Worm (Caenorhabditis elegans) whole organism, L4/young adult: Measurements from ENCODE around the gene Y38C1AA.19.
A peak's percentile ranks its signal among the peaks of the same experiment; 100 is the strongest.

ENCODE experiments used
- W03F9.2 ChIP-seq: fragments of 150-350 bp; optimal IDR thresholded peaks from 2 replicates; lab custom pipeline; 2014; ENCODE audit warnings: missing biosample characterization, missing genetic modification characterization
- dao-5 ChIP-seq: sonication (generic microtip); optimal IDR thresholded peaks from 2 replicates; lab custom pipeline; 2016; ENCODE audit warnings: missing genotype, missing genetic modification characterization, moderate library complexity, missing compliant biosample characterization
- him-1 ChIP-seq: sonication (generic microtip); optimal IDR thresholded peaks from 2 replicates; lab custom pipeline; 2016; ENCODE audit warnings: missing genotype, missing genetic modification reagents, missing genetic modification characterization, missing compliant biosample characterization

Y38C1AA.19 gene

DNA sequence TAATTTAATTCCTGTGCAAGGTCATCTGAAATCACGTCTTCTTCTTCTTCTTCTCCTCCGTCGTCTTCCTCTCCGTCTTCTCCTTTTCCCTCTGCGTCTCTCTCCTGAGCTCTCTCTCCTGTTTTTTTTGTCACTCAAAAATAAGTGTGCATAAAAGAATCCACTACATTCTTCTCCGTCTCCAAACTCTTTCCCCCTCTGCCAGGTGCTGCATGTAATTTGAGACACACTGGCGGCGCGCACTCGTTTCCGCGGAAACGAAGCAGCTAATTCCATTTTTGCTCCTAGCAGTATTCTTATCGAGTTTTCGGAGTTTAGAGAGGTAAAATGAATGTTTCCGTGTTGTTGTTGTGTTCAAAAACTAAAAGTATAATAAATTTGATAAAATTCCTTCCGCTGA lies 26.1 kb downstream of the Y38C1AA.19 start:
- TF ChIP-seq dao-5 = no peak
- TF ChIP-seq him-1 (tag; lab: Kevin White, UChicago) = no peak
- no peak for TF ChIP-seq W03F9.2 (tag; lab: Kevin White, UChicago)

DNA sequence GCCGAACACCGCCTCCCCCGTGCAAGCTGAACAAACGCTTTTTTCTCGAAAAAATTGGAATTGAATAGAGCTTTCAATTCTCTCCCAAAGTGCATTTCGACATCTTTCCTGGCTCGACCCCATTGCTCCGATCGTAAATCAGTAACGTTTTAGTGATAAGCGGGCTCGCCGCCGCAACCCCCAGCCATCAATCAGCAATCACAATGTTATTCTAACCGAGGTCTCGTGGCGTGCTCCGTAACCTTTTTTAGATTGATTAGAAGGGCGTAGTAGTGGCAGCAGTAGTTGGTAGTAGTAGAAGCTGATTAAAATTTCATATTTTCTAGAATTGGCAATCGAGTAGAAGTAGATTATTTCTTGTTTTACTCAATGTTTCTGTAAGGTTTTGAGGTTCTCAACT lies 27.4 kb downstream of the Y38C1AA.19 start:
- TF ChIP-seq him-1 (tag; lab: Kevin White, UChicago) = no peak
- no peak for TF ChIP-seq W03F9.2 (tag; lab: Kevin White, UChicago)
- TF ChIP-seq dao-5 = no peak

DNA sequence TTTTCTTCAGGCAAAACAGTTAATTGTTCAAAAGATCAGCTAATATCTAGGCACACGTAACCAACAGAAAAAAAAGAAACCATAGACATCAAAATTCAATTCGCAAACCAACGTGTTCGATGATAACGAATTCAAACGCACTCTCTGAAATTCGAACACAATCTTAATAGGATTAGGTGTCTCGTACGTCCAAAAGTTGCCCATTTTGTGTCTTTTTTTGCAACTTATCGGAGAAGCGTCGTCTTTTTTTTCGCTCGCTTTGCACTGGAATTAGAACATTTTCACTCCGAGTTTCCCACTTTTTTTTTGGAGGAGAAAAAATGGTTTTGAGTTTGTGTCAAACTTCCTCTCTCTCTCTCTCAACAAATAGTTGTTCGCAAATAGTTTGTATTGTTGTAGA lies 29.1 kb downstream of the Y38C1AA.19 start:
- TF ChIP-seq him-1 (tag; lab: Kevin White, UChicago) (no peak), W03F9.2 (tag; lab: Kevin White, UChicago) (no peak), dao-5 (no peak)

DNA sequence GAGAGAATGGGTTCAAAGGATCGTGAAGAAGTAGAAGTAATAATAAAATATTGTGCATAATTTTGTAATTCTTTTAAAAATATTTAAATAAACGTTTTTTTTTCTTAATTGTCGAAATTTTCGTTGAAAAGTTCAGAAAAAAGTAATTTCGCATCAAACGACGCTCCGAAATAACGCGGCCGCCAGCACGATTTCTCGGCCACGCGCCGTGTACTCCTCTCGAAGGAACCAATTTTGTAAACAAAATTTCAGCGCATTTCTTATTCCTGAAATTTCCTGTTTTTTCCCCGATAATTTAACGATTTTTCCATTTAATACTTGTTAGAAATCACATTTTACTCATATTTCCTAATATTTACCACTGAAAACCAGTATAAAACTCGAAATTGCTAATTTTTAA lies 32.1 kb downstream of the Y38C1AA.19 start, which contains the start of gene Y38C1AA.12:
Gene Y38C1AA.12, plus strand, starts transcription at position 211 of the 400 bp plus-strand sequence.
- TF ChIP-seq dao-5 (no peak), W03F9.2 (tag; lab: Kevin White, UChicago) (peak; percentile 80), him-1 (tag; lab: Kevin White, UChicago) (peak; percentile 42)

DNA sequence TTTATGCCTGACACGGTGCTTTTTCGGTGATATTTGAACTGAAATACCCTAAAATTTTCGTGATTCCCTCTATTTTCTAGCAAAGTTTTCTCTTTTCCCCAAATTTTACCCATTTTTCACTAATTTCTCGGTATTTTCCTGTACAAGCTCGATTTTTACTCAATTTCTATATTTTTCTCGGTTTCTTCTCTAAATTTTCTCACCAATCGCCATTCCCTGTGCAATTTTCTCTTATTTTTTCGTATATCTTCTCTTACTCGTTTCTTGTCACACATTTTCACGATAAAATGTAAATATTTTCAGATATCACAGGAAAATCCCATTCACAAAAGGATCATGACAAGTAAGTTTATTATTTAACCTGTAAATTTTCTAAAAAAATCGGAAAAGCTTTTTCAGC lies 34.5 kb downstream of the Y38C1AA.19 start, which contains the start of gene csn-3:
Gene csn-3, plus strand, starts transcription at position 301 of the 400 bp plus-strand sequence.
- no peak for TF ChIP-seq W03F9.2 (tag; lab: Kevin White, UChicago)
- TF ChIP-seq dao-5 = no peak
- no peak for TF ChIP-seq him-1 (tag; lab: Kevin White, UChicago)

DNA sequence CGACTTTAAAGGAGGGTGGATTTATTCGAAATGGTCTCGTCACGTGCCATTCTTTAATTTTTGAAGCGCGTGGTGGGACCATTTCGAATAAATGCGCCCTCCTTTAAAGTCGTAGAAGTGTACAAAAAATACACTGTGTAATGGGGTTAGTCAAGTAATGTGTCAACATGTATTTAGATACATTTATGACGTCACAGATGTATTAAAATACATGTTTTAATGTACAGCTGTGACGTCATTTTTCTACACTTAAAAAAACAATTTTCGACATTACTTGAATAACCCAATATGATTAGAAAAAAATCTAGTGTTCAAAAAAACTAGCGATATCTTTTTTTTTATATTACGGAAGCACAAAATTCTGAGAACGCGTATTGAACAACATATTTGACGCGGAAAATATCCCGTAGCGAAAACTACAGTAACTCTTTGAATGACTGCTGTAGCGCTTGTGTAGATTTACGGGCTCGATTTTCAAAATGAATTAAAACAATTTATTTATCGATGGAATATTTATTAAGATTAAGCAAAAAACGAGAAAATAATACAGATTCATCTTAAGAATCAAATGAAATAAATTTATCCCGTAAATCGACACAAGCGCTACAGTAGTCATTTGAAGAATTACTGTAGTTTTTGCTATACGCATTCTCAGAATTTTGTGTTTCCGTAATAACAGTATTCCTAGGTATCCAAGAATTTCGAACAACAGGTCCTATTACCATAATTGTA lies 43.1 kb downstream of the Y38C1AA.19 start, which contains the start of gene gfrp-1:
Gene gfrp-1, plus strand, starts transcription at position 682 of the 732 bp plus-strand sequence.
- TF ChIP-seq W03F9.2 (tag; lab: Kevin White, UChicago) (no peak), him-1 (tag; lab: Kevin White, UChicago) (no peak), dao-5 (no peak)

DNA sequence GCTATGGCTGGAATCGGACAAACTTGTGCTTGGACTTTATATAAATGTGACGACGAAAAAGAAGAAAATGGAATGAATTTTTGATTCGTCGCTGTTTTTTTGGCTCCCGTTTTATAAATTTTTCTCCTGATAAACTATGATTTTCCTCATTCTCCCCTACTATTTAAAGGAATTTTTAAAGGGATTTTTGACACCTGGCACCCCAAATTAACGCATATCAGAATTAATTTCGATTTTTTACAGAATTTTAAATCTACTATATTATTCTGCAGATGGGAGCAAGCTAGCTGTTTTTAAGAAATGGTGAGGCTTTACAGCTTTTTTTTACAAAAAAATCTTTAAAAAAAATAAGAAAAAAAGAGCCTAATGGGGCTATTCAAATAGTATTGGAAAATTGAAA lies 45.0 kb downstream of the Y38C1AA.19 start, which contains the start of gene coa-1:
Gene coa-1, plus strand, starts transcription at position 301 of the 400 bp plus-strand sequence.
- TF ChIP-seq W03F9.2 (tag; lab: Kevin White, UChicago) (no peak), dao-5 (no peak), him-1 (tag; lab: Kevin White, UChicago) (no peak)

DNA sequence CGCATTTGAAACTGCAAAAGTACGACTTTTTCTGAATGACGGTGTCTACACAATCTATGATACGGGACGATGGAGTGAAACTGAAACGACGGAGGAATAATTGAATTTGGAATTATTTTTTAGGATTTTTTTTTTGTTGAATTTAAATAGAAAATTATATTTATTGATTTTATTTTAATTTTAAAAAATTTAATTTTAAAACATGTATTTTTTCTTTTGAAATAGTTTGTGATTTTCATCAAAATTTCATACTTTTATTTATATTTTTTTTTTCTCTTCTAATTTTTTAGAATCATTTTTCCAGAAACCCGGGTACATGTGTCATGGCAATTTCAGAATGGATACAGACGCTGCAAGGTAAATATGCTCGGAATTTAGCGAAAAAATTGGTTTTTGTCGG lies 47.9 kb downstream of the Y38C1AA.19 start, which contains the start of gene Y38C1AA.1:
Gene Y38C1AA.1, plus strand, starts transcription at position 301 of the 400 bp plus-strand sequence.
- TF ChIP-seq W03F9.2 (tag; lab: Kevin White, UChicago) (no peak), him-1 (tag; lab: Kevin White, UChicago) (no peak), dao-5 (no peak)

DNA sequence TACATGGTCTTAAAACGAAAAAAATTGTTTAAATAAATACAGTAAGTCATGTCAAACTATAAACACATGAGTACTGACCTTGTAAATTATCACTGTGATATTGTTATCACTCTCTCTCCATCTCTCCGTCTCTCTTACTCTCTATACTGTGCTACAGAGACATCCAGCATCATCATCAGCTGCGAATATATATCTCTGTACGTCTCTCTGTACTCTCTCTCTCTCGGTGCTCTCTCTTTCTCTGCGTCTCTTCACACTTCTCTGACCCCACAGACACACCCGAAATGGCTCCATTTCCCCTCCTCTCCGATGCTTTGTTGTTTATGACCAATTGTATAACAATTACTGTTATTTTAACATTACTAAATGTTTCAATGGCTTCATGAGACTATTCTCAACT lies 50.6 kb downstream of the Y38C1AA.19 start:
- no peak for TF ChIP-seq him-1 (tag; lab: Kevin White, UChicago)
